Worm (Caenorhabditis elegans) whole organism, young adult: ENCODE data around the gene ZK742.3.

Source experiments
- C06A6.2 ChIP-seq: fragments of 200-800 bp; sonication (Bioruptor generic); conservative IDR thresholded peaks from 2 replicates; pipeline ENCODE4 v1.3.6; 2022; ENCODE audit warnings: missing genetic modification characterization, missing compliant biosample characterization
- F33H1.4 ChIP-seq: fragments of 200-800 bp; sonication (Bioruptor generic); IDR thresholded peaks from 2 replicates; pipeline ENCODE4 v1.3.6; 2022; ENCODE audit warnings: missing genetic modification reagents, missing genetic modification characterization, missing compliant biosample characterization
- F57A8.1 ChIP-seq: fragments of 200-800 bp; sonication (Bioruptor generic); optimal IDR thresholded peaks from 2 replicates; lab custom pipeline; 2018; ENCODE audit warnings: mild to moderate bottlenecking, missing genetic modification characterization, moderate library complexity, missing compliant biosample characterization
- K12H6.12 ChIP-seq: fragments of 200-800 bp; sonication (Bioruptor generic); optimal IDR thresholded peaks from 2 replicates; lab custom pipeline; 2018; ENCODE audit warnings: mild to moderate bottlenecking, missing genetic modification characterization, missing compliant biosample characterization
- T07F8.4 ChIP-seq: sonication (generic microtip); optimal IDR thresholded peaks from 2 replicates; lab custom pipeline; 2016; ENCODE audit warnings: mild to moderate bottlenecking, missing genetic modification characterization, moderate library complexity, missing compliant biosample characterization
- T26A5.8 ChIP-seq: sonication (generic microtip); optimal IDR thresholded peaks from 2 replicates; lab custom pipeline; 2016; ENCODE audit warnings: missing genetic modification characterization, missing compliant biosample characterization
- Y53G8AR.9 ChIP-seq: fragments of 200-800 bp; sonication (Bioruptor generic); conservative IDR thresholded peaks from 2 replicates; pipeline ENCODE4 v1.3.6; 2022; ENCODE audit warnings: missing genetic modification reagents, missing genetic modification characterization, missing compliant biosample characterization
- ZK185.1 ChIP-seq: sonication (generic microtip); optimal IDR thresholded peaks from 2 replicates; lab custom pipeline; 2016; ENCODE audit warnings: mild to moderate bottlenecking, missing genetic modification characterization, missing compliant biosample characterization; ENCODE audit not compliant: poor library complexity, severe bottlenecking
- attf-3 ChIP-seq: fragments of 200-800 bp; sonication (Bioruptor generic); conservative IDR thresholded peaks from 2 replicates; pipeline ENCODE4 v1.3.6; 2022; ENCODE audit warnings: missing genetic modification reagents, missing genetic modification characterization, missing compliant biosample characterization
- ceh-27 ChIP-seq: fragments of 200-800 bp; sonication (Bioruptor generic); optimal IDR thresholded peaks from 2 replicates; lab custom pipeline; 2018; ENCODE audit warnings: mild to moderate bottlenecking, missing genetic modification characterization, moderate library complexity, missing compliant biosample characterization
- ceh-58 ChIP-seq: fragments of 200-800 bp; sonication (Bioruptor generic); IDR thresholded peaks from 2 replicates; pipeline ENCODE4 v1.3.6; 2022; ENCODE audit warnings: missing genetic modification characterization, missing compliant biosample characterization
- egl-44 ChIP-seq: fragments of 200-800 bp; sonication (Bioruptor generic); IDR thresholded peaks from 2 replicates; pipeline ENCODE4 v1.3.6; 2022; ENCODE audit warnings: missing genetic modification reagents, missing genetic modification characterization, missing compliant biosample characterization
- gei-17 ChIP-seq: fragments of 200-800 bp; sonication (Bioruptor generic); optimal IDR thresholded peaks from 2 replicates; lab custom pipeline; 2018; ENCODE audit warnings: mild to moderate bottlenecking, missing genetic modification characterization, missing compliant biosample characterization
- him-1 ChIP-seq: sonication (generic microtip); optimal IDR thresholded peaks from 2 replicates; lab custom pipeline; 2016; ENCODE audit warnings: missing genotype, missing genetic modification reagents, missing genetic modification characterization, missing compliant biosample characterization
- let-526 ChIP-seq: fragments of 200-800 bp; sonication (Bioruptor generic); IDR thresholded peaks from 2 replicates; pipeline ENCODE4 v1.3.6; 2022; ENCODE audit warnings: missing genetic modification reagents, missing genetic modification characterization, missing compliant biosample characterization
- lin-35 ChIP-seq, 3 experiments: fragments of 150-350 bp in 2 of 3; sonication (generic microtip) in 1 of 3; optimal IDR thresholded peaks; 2 replicates each; lab custom pipeline; 2014 to 2018; ENCODE audit warnings: missing biosample characterization in 3 of 3, missing genetic modification characterization in 3 of 3, missing genetic modification reagents in 3 of 3
- lin-40 ChIP-seq: sonication (generic microtip); optimal IDR thresholded peaks from 2 replicates; lab custom pipeline; 2016; ENCODE audit warnings: missing genetic modification characterization, mild to moderate bottlenecking, missing compliant biosample characterization, missing genotype, missing genetic modification reagents
- lin-54 ChIP-seq: fragments of 200-800 bp; sonication (Bioruptor generic); optimal IDR thresholded peaks from 2 replicates; lab custom pipeline; 2018; ENCODE audit warnings: mild to moderate bottlenecking, missing genetic modification characterization, missing compliant biosample characterization
- lir-1 ChIP-seq: fragments of 200-800 bp; sonication (Bioruptor generic); conservative IDR thresholded peaks from 2 replicates; pipeline ENCODE4 v1.3.6; 2022; ENCODE audit warnings: missing genetic modification reagents, missing genetic modification characterization, missing compliant biosample characterization
- lsl-1 ChIP-seq: fragments of 200-800 bp; sonication (Bioruptor generic); optimal IDR thresholded peaks from 2 replicates; lab custom pipeline; 2018; ENCODE audit warnings: mild to moderate bottlenecking, missing genetic modification characterization, moderate library complexity, missing compliant biosample characterization
- mcd-1 ChIP-seq: fragments of 200-800 bp; sonication (Bioruptor generic); IDR thresholded peaks from 2 replicates; pipeline ENCODE4 v1.3.6; 2022; ENCODE audit warnings: missing genetic modification reagents, missing genetic modification characterization, missing compliant biosample characterization
- nfya-1 ChIP-seq: sonication (generic microtip); optimal IDR thresholded peaks from 2 replicates; lab custom pipeline; 2017; ENCODE audit warnings: antibody characterized with exemption, missing compliant biosample characterization, missing genetic modification characterization, borderline replicate concordance; ENCODE audit not compliant: insufficient read depth
- nhr-80 ChIP-seq: sonication (generic microtip); optimal IDR thresholded peaks from 2 replicates; lab custom pipeline; 2016; ENCODE audit warnings: missing genetic modification characterization, missing compliant biosample characterization
- nhr-90 ChIP-seq: sonication (generic microtip); optimal IDR thresholded peaks from 2 replicates; lab custom pipeline; 2016; ENCODE audit warnings: missing genotype, mild to moderate bottlenecking, missing genetic modification characterization, missing compliant biosample characterization
- pbrm-1 ChIP-seq: fragments of 200-800 bp; sonication (Bioruptor generic); IDR thresholded peaks from 2 replicates; pipeline ENCODE4 v1.3.6; 2022; ENCODE audit warnings: missing genetic modification reagents, missing genetic modification characterization, missing compliant biosample characterization
- rpc-1 ChIP-seq, 2 experiments: fragments of 150-350 bp in 1 of 2; sonication (generic microtip) in 1 of 2; optimal IDR thresholded peaks; 2 replicates each; lab custom pipeline; 2014 to 2018; ENCODE audit warnings: missing biosample characterization in 1 of 2, missing genetic modification characterization in 1 of 2, missing genetic modification reagents in 1 of 2, missing genotype in 1 of 2
- somi-1 ChIP-seq: fragments of 200-800 bp; sonication (Bioruptor generic); optimal IDR thresholded peaks from 2 replicates; lab custom pipeline; 2018; ENCODE audit warnings: mild to moderate bottlenecking, missing genetic modification characterization, missing compliant biosample characterization
- sptf-2 ChIP-seq: fragments of 200-800 bp; sonication (Bioruptor generic); optimal IDR thresholded peaks from 2 replicates; lab custom pipeline; 2018; ENCODE audit warnings: mild to moderate bottlenecking, missing genetic modification characterization, missing compliant biosample characterization
- tbx-9 ChIP-seq: sonication (generic microtip); optimal IDR thresholded peaks from 2 replicates; lab custom pipeline; 2016; ENCODE audit warnings: borderline replicate concordance, missing genetic modification characterization, inconsistent platforms, missing compliant biosample characterization
- xnd-1 ChIP-seq: sonication (generic microtip); optimal IDR thresholded peaks from 2 replicates; lab custom pipeline; 2016; ENCODE audit warnings: missing genotype, missing genetic modification reagents, missing genetic modification characterization, missing compliant biosample characterization
- ztf-22 ChIP-seq: fragments of 200-800 bp; sonication (Bioruptor generic); optimal IDR thresholded peaks from 2 replicates; lab custom pipeline; 2018; ENCODE audit warnings: mild to moderate bottlenecking, missing genetic modification characterization, moderate library complexity, missing compliant biosample characterization
- ztf-25 ChIP-seq: fragments of 200-800 bp; sonication (Bioruptor generic); IDR thresholded peaks from 2 replicates; pipeline ENCODE4 v1.3.6; 2022; ENCODE audit warnings: missing genetic modification reagents, missing genetic modification characterization, missing compliant biosample characterization

The ZK742.3 gene

ce11 chrV:7774143-7774595, 35.5 kb downstream of the ZK742.3 start, which contains the start of gene grl-10:
Gene grl-10, plus strand, starts transcription at chrV:7774545.
- TF ChIP-seq T26A5.8 (tag; lab: Kevin White, UChicago) (no peak), ceh-27 (GFP tag; lab: Kevin White, UChicago) (peak; percentile 11)

ce11 chrV:7773647-7774046, 36.1 kb downstream of the ZK742.3 start:
- TF ChIP-seq C06A6.2 (GFP tag; lab: Robert Waterston, UW) (no peak), ztf-22 (GFP tag; lab: Kevin White, UChicago) (no peak), ZK185.1 (tag; lab: Kevin White, UChicago) (no peak), nfya-1 (tag; lab: Kevin White, UChicago) (no peak), xnd-1 (tag; lab: Kevin White, UChicago) (peak; percentile 20), F57A8.1 (GFP tag; lab: Kevin White, UChicago) (no peak), lsl-1 (GFP tag; lab: Kevin White, UChicago) (peak; percentile 71), sptf-2 (GFP tag; lab: Kevin White, UChicago) (no peak), lir-1 (no peak), F33H1.4 (GFP tag; lab: Robert Waterston, UW) (peak; percentile 57)

ce11 chrV:7770961-7771360, 38.8 kb downstream of the ZK742.3 start, which contains the start of gene frpr-3:
Gene frpr-3, plus strand, starts transcription at chrV:7771261.
- TF ChIP-seq attf-3 (GFP tag; lab: Robert Waterston, UW): no peak
- no peak for TF ChIP-seq let-526 (GFP tag; lab: Robert Waterston, UW)
- TF ChIP-seq gei-17 (GFP tag; lab: Kevin White, UChicago): no peak
- no peak for TF ChIP-seq nhr-90 (tag; lab: Kevin White, UChicago)
- no peak for TF ChIP-seq lin-54 (GFP tag; lab: Kevin White, UChicago)
- TF ChIP-seq T07F8.4 (tag; lab: Kevin White, UChicago): no peak
- TF ChIP-seq, all 124 proteins: peak for 0

ce11 chrV:7761906-7762305, 47.8 kb downstream of the ZK742.3 start:
- TF ChIP-seq pbrm-1 (GFP tag; lab: Robert Waterston, UW): no peak
- TF ChIP-seq egl-44 (GFP tag; lab: Robert Waterston, UW): no peak
- TF ChIP-seq Y53G8AR.9 (GFP tag; lab: Robert Waterston, UW): 0 out of 2 replicates have a peak, but pooled peaks have one; percentile 1
- TF ChIP-seq, all 124 proteins: peak for 1

ce11 chrV:7760174-7760573, 49.5 kb downstream of the ZK742.3 start, which contains the start of gene hint-3:
Gene hint-3, plus strand, starts transcription at chrV:7760474.
- TF ChIP-seq him-1 (no peak), mcd-1 (no peak), rpc-1 (optimal IDR thresholded peaks at IDR 0.05; lab: Kevin White, UChicago) (no peak), rpc-1 (tag; optimal IDR thresholded peaks at IDR 0.05; lab: Kevin White, UChicago) (no peak), nhr-80 (tag; lab: Kevin White, UChicago) (peak; percentile 28)

- peak; percentile 73 for TF ChIP-seq K12H6.12
- TF ChIP-seq lin-40 (tag; lab: Kevin White, UChicago): peak; percentile 33
- TF ChIP-seq ceh-58 (GFP tag; lab: Robert Waterston, UW): no peak
- peak; percentile 61 for TF ChIP-seq somi-1 (GFP tag; lab: Kevin White, UChicago)
- no peak for TF ChIP-seq ztf-25 (GFP tag; lab: Robert Waterston, UW)
- TF ChIP-seq tbx-9 (tag; lab: Kevin White, UChicago): no peak
- peak; percentile 44 for TF ChIP-seq ceh-27 (GFP tag; lab: Kevin White, UChicago)
- no peak for TF ChIP-seq F33H1.4 (GFP tag; lab: Robert Waterston, UW)
- peak in 1 of 3 experiments; percentile 5 for TF ChIP-seq lin-35 (GFP tag; optimal IDR thresholded peaks at IDR 0.05; lab: Kevin White, UChicago)
- TF ChIP-seq, all 124 proteins: peak for 5
Measured at ce11 chrV:7759270-7759669, 50.4 kb downstream of the ZK742.3 start.
